Worm (Caenorhabditis elegans): ENCODE measurements around the gene B0304.4.

The B0304.4 gene

DNA sequence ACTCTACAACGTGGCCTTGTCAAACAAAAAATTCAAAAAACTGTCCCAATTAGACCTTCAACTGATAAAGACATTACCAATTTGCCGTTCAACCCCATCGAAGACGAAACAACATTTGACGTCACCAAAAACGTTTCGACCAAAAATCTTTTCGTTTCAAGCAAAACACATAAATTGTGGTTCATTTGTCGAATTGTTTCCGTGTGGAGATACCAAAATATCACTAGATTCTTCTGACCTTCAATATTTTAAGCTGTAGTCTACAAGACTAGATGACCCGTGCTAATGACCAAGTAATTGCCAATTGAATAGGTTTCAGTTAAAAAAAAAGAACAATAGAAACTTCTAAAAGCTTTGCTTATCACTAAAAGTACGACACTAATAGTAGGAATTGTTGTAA lies 25.4 kb upstream of the B0304.4 start:
- TF ChIP-seq nhr-85 (tag) (peak; percentile 74), egl-27 (tag; optimal IDR thresholded peaks at IDR 0.05) (no peak)

DNA sequence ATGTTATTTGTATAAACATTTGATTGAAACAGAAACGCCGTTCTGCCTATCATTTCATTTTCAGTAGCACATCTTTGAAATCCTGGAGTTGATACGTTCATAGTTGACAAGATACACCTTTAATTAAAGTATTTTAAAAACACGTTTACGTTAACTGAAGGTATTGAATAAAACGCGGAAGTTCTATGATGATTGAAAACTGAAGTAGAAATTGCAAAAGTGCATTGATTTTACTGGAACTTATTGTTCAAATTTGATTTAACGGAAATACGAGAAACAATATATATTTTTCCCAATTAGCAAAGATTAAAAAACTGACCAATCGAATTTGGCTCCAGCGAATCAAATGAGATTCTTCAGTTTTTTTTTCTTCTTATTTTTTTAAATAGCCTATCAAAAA lies 20.5 kb upstream of the B0304.4 start, which contains the start of gene sra-34:
sra-34 (minus strand) TSS at position 101 of the 400 bp plus-strand sequence.
- TF ChIP-seq lin-13 (GFP tag; optimal IDR thresholded peaks at IDR 0.05) (no peak), ceh-88 (GFP tag; IDR thresholded peaks at IDR 0.05) (no peak), unc-86 (tag; optimal IDR thresholded peaks at IDR 0.05) (no peak), hpl-2 (GFP tag; optimal IDR thresholded peaks at IDR 0.05) (no peak), nhr-47 (tag; optimal IDR thresholded peaks at IDR 0.05) (no peak), ztf-4 (tag; optimal IDR thresholded peaks at IDR 0.05) (no peak), dsc-1 (tag; optimal IDR thresholded peaks at IDR 0.05) (no peak), unc-62 (GFP tag; optimal IDR thresholded peaks at IDR 0.05) (no peak)

DNA sequence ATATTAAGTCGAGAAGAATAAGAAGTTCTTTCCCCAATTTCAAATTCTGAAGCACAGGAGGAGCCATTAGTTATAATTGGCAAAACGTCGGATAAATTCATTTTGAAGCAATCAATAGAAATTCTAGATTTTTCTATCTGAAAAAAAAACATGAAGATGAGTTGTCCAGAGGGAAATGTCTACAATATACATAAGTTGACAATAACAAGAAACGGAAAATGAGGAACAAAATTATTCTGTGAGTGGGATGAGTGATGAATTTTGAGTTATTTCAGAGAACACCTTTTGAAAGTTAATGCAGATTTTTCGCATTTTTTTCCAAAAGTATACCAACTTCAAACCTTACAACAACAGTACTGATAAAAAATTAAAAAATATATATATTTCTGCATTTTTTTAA lies 17.6 kb upstream of the B0304.4 start, which contains the start of gene sra-36:
sra-36 (minus strand) TSS at position 101 of the 400 bp plus-strand sequence.
- TF ChIP-seq nhr-28 (tag; optimal IDR thresholded peaks at IDR 0.05) (no peak), C04F5.9 (tag; optimal IDR thresholded peaks at IDR 0.05) (no peak), ets-5 (GFP tag; IDR thresholded peaks at IDR 0.05) (no peak), aha-1 (tag; optimal IDR thresholded peaks at IDR 0.05) (no peak), pag-3 (tag; optimal IDR thresholded peaks at IDR 0.05; ENCODE audit: borderline replicate concordance, insufficient read depth) (no peak), nhr-84 (tag; optimal IDR thresholded peaks at IDR 0.05) (no peak), skn-1 (tag; optimal IDR thresholded peaks at IDR 0.05) (no peak), C34B4.2 (tag; optimal IDR thresholded peaks at IDR 0.05) (no peak), ztf-4 (tag; optimal IDR thresholded peaks at IDR 0.05) (no peak), snpc-4 (tag; optimal IDR thresholded peaks at IDR 0.05) (no peak), lir-3 (tag; optimal IDR thresholded peaks at IDR 0.05; ENCODE audit: poor library complexity) (no peak), sup-37 (GFP tag; optimal IDR thresholded peaks at IDR 0.05) (no peak), jun-1 (tag; optimal IDR thresholded peaks at IDR 0.05) (no peak), mdl-1 (tag; optimal IDR thresholded peaks at IDR 0.05) (no peak), nhr-12 (tag; optimal IDR thresholded peaks at IDR 0.05) (no peak), nhr-47 (tag; optimal IDR thresholded peaks at IDR 0.05) (no peak), ces-1 (GFP tag; optimal IDR thresholded peaks at IDR 0.05) (no peak), ama-1 (optimal IDR thresholded peaks at IDR 0.05) (no peak), nhr-20 (tag; optimal IDR thresholded peaks at IDR 0.05) (no peak)

DNA sequence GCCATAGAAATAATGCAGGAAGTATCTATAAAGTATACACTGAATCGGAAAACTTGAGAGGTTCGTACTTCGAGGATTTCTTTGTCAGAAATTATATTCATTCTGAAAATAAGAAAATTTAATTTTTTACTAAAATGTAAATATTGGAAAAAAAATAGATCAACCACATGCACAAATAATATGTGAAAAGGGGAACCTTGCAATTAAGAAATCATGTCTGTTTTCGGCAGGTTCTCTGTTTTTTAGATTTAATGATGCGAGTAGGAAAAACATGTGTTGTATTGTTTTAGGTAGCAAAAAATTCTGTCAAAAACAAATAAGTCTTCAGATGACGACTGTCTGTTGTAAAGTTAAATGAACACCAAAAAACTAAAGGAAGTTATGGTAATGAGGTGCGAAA lies 14.1 kb upstream of the B0304.4 start, which contains the start of gene sra-33:
sra-33 (minus strand) TSS at position 101 of the 400 bp plus-strand sequence.
- no peak for TF ChIP-seq ceh-63 (GFP tag; optimal IDR thresholded peaks at IDR 0.05)
- TF ChIP-seq lir-3 (tag; optimal IDR thresholded peaks at IDR 0.05; ENCODE audit: poor library complexity): no peak
- TF ChIP-seq rnt-1 (tag; optimal IDR thresholded peaks at IDR 0.05): no peak
- TF ChIP-seq aha-1 (tag; optimal IDR thresholded peaks at IDR 0.05): no peak
- no peak for TF ChIP-seq unc-30 (tag; optimal IDR thresholded peaks at IDR 0.05)

DNA sequence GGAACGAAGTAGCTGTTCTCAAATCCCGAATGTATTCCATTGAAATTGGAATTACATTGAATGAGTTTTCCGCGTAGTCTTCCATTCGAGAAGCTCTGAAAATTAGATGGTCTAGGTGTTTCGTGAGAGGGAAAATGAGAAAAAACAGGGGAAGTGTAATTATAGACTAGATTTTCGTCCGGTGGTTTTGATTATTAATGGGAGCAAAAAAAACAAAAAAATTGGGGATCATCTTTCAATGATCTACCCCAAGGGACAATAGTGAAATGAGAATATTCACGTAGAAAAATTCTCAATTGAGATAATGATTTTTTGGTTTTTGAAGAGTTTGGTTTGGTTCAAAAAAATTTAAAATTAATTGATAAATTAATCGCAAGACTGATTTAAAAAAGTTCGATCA lies 8.9 kb upstream of the B0304.4 start, which contains the start of gene sra-32:
sra-32 (minus strand) TSS at position 101 of the 400 bp plus-strand sequence.
- TF ChIP-seq hlh-17 (GFP tag; optimal IDR thresholded peaks at IDR 0.05; ENCODE audit: borderline replicate concordance): no peak
- no peak for TF ChIP-seq nhr-71 (tag; optimal IDR thresholded peaks at IDR 0.05)

DNA sequence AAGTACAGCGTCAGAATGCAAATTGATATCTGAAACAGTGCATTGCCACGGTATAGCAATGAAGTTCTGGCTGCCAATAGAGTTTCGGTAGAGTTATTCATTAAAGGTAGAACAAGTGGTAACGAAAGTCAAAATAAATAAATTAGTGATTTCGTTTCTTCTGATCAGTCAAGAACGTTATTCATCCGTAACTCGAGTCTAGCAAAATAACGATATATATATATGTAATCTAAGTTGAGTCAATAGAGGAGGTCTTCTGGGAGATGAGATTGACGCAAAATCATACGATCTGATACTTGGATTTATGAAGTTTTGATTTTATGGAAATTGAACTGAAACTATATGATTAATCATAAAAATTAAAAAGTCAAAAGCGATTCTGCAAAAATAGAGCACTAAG lies 4.8 kb upstream of the B0304.4 start, which contains the start of gene sra-35:
sra-35 (minus strand) TSS at position 101 of the 400 bp plus-strand sequence.
- TF ChIP-seq efl-1 (optimal IDR thresholded peaks at IDR 0.05) (no peak), efl-1 (GFP tag; optimal IDR thresholded peaks at IDR 0.05 in 1 of 2) (no peak), nhr-85 (tag) (peak; percentile 21), vab-15 (tag; optimal IDR thresholded peaks at IDR 0.05) (no peak), hlh-17 (GFP tag; optimal IDR thresholded peaks at IDR 0.05; ENCODE audit: borderline replicate concordance) (no peak), ama-1 (optimal IDR thresholded peaks at IDR 0.05) (no peak)

Measured in whole organism, L1 larva.